Worm (Caenorhabditis elegans) whole organism, early embryonic: Measurements from ENCODE around the gene ZC262.4.

Source experiments
- F13C5.2 ChIP-seq: sonication (generic microtip); optimal IDR thresholded peaks from 2 replicates; lab custom pipeline; 2017; ENCODE audit warnings: mild to moderate bottlenecking, missing genetic modification characterization, inconsistent platforms, missing compliant biosample characterization
- aly-1 ChIP-seq: sonication (generic microtip); optimal IDR thresholded peaks from 2 replicates; lab custom pipeline; 2016; ENCODE audit warnings: missing genetic modification characterization, missing compliant biosample characterization
- ama-1 ChIP-seq: fragments of 150-350 bp; optimal IDR thresholded peaks from 2 replicates; lab custom pipeline; 2014
- ceh-13 ChIP-seq: fragments of 200-800 bp; sonication (Bioruptor generic); optimal IDR thresholded peaks from 2 replicates; lab custom pipeline; 2018; ENCODE audit warnings: mild to moderate bottlenecking, missing genetic modification characterization, missing compliant biosample characterization
- ceh-36 ChIP-seq: sonication (generic microtip); optimal IDR thresholded peaks from 2 replicates; lab custom pipeline; 2016; ENCODE audit warnings: missing genetic modification characterization, inconsistent platforms, missing compliant biosample characterization
- ets-7 ChIP-seq: sonication (generic microtip); optimal IDR thresholded peaks from 2 replicates; lab custom pipeline; 2016; ENCODE audit warnings: missing genotype, missing genetic modification characterization, missing compliant biosample characterization
- pes-1 ChIP-seq: fragments of 200-800 bp; sonication (Bioruptor generic); IDR thresholded peaks from 2 replicates; pipeline ENCODE4 v1.3.6; 2022; ENCODE audit warnings: missing genetic modification reagents, missing genetic modification characterization, missing compliant biosample characterization
- sea-1 ChIP-seq: fragments of 200-800 bp; sonication (Bioruptor generic); conservative IDR thresholded peaks from 2 replicates; pipeline ENCODE4 v1.3.6; 2022; ENCODE audit warnings: missing genetic modification characterization, missing compliant biosample characterization
- tbx-11 ChIP-seq: fragments of 200-800 bp; sonication (Bioruptor generic); IDR thresholded peaks from 2 replicates; pipeline ENCODE4 v1.3.6; 2022; ENCODE audit warnings: missing genetic modification characterization, missing compliant biosample characterization

DNA sequence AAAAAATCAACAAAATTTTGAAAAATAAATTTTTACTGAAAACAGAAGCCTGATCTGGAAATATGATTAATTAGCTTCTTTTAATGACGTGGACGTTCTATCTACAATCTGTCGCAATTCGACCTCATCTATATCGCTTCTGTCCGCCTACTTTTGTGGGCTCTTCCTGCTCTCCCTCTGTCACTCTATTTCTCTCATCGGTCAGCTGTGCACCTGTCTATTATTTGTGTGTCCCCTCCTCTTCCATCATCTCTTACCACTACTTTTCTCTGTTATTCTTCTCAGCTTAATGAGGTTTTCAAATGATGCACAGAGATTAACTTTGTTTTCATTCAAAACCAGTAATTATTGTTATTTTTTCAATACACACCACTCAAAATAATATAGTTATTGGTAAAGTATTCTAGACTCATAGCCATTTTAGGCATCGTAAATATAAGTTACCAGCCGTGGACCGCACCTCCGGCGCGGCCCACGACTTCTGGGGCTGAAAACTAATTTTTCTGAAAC, 35.2 kb downstream of the ZC262.4 start:
- TF ChIP-seq pes-1 (GFP tag; lab: Robert Waterston, UW): no peak
- TF ChIP-seq ama-1: no peak
- no peak for TF ChIP-seq aly-1 (tag; lab: Kevin White, UChicago)
- TF ChIP-seq sea-1 (GFP tag; lab: Robert Waterston, UW): no peak
- no peak for TF ChIP-seq ets-7 (tag; lab: Kevin White, UChicago)
- no peak for TF ChIP-seq tbx-11 (GFP tag; lab: Robert Waterston, UW)
- no peak for TF ChIP-seq ceh-13 (GFP tag; lab: Kevin White, UChicago)
- no peak for TF ChIP-seq ceh-36 (tag; lab: Kevin White, UChicago)
- TF ChIP-seq F13C5.2: no peak
